Worm (Caenorhabditis elegans): ENCODE measurements around the gene mlt-10.

ce11 chrII:577632-578031, 31.1 kb downstream of the mlt-10 start, which contains the start of gene W08F4.7:
- TF ChIP-seq fos-1 (tag; optimal IDR thresholded peaks at IDR 0.05) (no peak), skn-1 (tag; optimal IDR thresholded peaks at IDR 0.05) (no peak), lsy-12 (tag; optimal IDR thresholded peaks at IDR 0.05) (no peak), nhr-12 (tag; optimal IDR thresholded peaks at IDR 0.05) (no peak), snpc-4 (tag; optimal IDR thresholded peaks at IDR 0.05) (no peak), nhr-25 (tag; optimal IDR thresholded peaks at IDR 0.05) (no peak), unc-62 (GFP tag; optimal IDR thresholded peaks at IDR 0.05) (no peak), pha-4 (tag; optimal IDR thresholded peaks at IDR 0.05) (no peak), aly-2 (tag; optimal IDR thresholded peaks at IDR 0.05) (no peak), ztf-4 (tag; optimal IDR thresholded peaks at IDR 0.05) (no peak), nhr-237 (tag; optimal IDR thresholded peaks at IDR 0.05) (no peak), elt-3 (tag; optimal IDR thresholded peaks at IDR 0.05) (no peak), fkh-10 (GFP tag; optimal IDR thresholded peaks at IDR 0.05) (no peak)
